Worm (Caenorhabditis elegans) whole organism, early embryonic: ENCODE measurements around the gene pdcd-2.

Experiments used
- B0310.2 ChIP-seq: sonication (generic microtip); optimal IDR thresholded peaks from 2 replicates; lab custom pipeline; 2016; ENCODE audit warnings: mild to moderate bottlenecking, missing genetic modification characterization, missing compliant biosample characterization
- F13C5.2 ChIP-seq: sonication (generic microtip); optimal IDR thresholded peaks from 2 replicates; lab custom pipeline; 2017; ENCODE audit warnings: mild to moderate bottlenecking, missing genetic modification characterization, inconsistent platforms, missing compliant biosample characterization
- aly-1 ChIP-seq: sonication (generic microtip); optimal IDR thresholded peaks from 2 replicates; lab custom pipeline; 2016; ENCODE audit warnings: missing genetic modification characterization, missing compliant biosample characterization
- ama-1 ChIP-seq: fragments of 150-350 bp; optimal IDR thresholded peaks from 2 replicates; lab custom pipeline; 2014
- ceh-13 ChIP-seq: fragments of 200-800 bp; sonication (Bioruptor generic); optimal IDR thresholded peaks from 2 replicates; lab custom pipeline; 2018; ENCODE audit warnings: mild to moderate bottlenecking, missing genetic modification characterization, missing compliant biosample characterization
- ceh-36 ChIP-seq: sonication (generic microtip); optimal IDR thresholded peaks from 2 replicates; lab custom pipeline; 2016; ENCODE audit warnings: missing genetic modification characterization, inconsistent platforms, missing compliant biosample characterization
- ets-7 ChIP-seq: sonication (generic microtip); optimal IDR thresholded peaks from 2 replicates; lab custom pipeline; 2016; ENCODE audit warnings: missing genotype, missing genetic modification characterization, missing compliant biosample characterization
- flt-1 ChIP-seq: fragments of 200-800 bp; sonication (Bioruptor generic); IDR thresholded peaks from 2 replicates; pipeline ENCODE4 v1.3.6; 2022; ENCODE audit warnings: missing genetic modification characterization, missing compliant biosample characterization
- hmbx-1 ChIP-seq: sonication (generic microtip); optimal IDR thresholded peaks from 2 replicates; lab custom pipeline; 2016; ENCODE audit warnings: mild to moderate bottlenecking, missing genetic modification characterization, missing compliant biosample characterization
- hmg-4 ChIP-seq: fragments of 200-800 bp; sonication (Bioruptor generic); optimal IDR thresholded peaks from 2 replicates; lab custom pipeline; 2018; ENCODE audit warnings: mild to moderate bottlenecking, missing genetic modification characterization, missing compliant biosample characterization
- hnd-1 ChIP-seq: sonication (generic microtip); optimal IDR thresholded peaks from 2 replicates; lab custom pipeline; 2016; ENCODE audit warnings: missing genetic modification characterization, missing compliant biosample characterization
- pes-1 ChIP-seq: fragments of 200-800 bp; sonication (Bioruptor generic); IDR thresholded peaks from 2 replicates; pipeline ENCODE4 v1.3.6; 2022; ENCODE audit warnings: missing genetic modification reagents, missing genetic modification characterization, missing compliant biosample characterization
- scrt-1 ChIP-seq: fragments of 200-800 bp; sonication (Bioruptor generic); IDR thresholded peaks from 2 replicates; pipeline ENCODE4 v1.3.6; 2022; ENCODE audit warnings: missing genetic modification characterization, missing compliant biosample characterization
- sea-1 ChIP-seq: fragments of 200-800 bp; sonication (Bioruptor generic); conservative IDR thresholded peaks from 2 replicates; pipeline ENCODE4 v1.3.6; 2022; ENCODE audit warnings: missing genetic modification characterization, missing compliant biosample characterization
- tbx-11 ChIP-seq: fragments of 200-800 bp; sonication (Bioruptor generic); IDR thresholded peaks from 2 replicates; pipeline ENCODE4 v1.3.6; 2022; ENCODE audit warnings: missing genetic modification characterization, missing compliant biosample characterization
- tbx-37 ChIP-seq: fragments of 200-800 bp; sonication (Bioruptor generic); conservative IDR thresholded peaks from 2 replicates; pipeline ENCODE4 v1.3.6; 2022; ENCODE audit warnings: missing genetic modification reagents, missing genetic modification characterization, missing compliant biosample characterization
- tra-4 ChIP-seq: sonication (generic microtip); optimal IDR thresholded peaks from 2 replicates; lab custom pipeline; 2017; ENCODE audit warnings: missing genetic modification characterization, missing compliant biosample characterization

The pdcd-2 gene

ce11 chrIII:4415135-4415534 is 2.7 kb downstream of the pdcd-2 start, which contains the start of gene R07E5.11:
Gene R07E5.11, minus strand, starts transcription at chrIII:4415235.
- TF ChIP-seq pes-1: no peak
- TF ChIP-seq scrt-1 (GFP tag; lab: Robert Waterston, UW): no peak
- TF ChIP-seq hmbx-1 (tag; lab: Kevin White, UChicago): no peak
- TF ChIP-seq F13C5.2 (tag; lab: Kevin White, UChicago): no peak
- TF ChIP-seq flt-1: no peak
- TF ChIP-seq B0310.2: no peak
- no peak for TF ChIP-seq sea-1 (GFP tag; lab: Robert Waterston, UW)
- no peak for TF ChIP-seq ets-7
- no peak for TF ChIP-seq tbx-37
- no peak for TF ChIP-seq ceh-13 (GFP tag; lab: Kevin White, UChicago)
- no peak for TF ChIP-seq ama-1

DNA sequence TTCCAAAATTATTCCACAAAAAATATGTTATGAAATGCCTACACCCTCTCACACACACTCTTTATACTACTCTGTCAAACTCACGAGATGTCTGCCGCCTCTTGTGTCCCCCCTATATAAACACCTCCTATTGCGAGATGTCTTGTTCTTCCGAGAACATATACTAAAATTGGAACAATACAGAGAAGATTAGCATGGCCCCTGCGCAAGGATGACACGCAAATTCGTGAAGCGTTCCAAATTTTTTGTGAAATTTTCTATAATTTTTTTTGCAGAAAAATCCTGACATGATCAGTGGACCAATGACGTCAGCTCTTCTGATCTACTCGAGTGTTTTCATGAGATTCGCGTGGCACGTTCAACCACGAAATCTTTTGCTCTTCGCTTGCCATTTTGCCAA is 3.8 kb downstream of the pdcd-2 start:
- TF ChIP-seq pes-1 (peak; percentile 83), ets-7 (peak; percentile 9), tbx-37 (0 out of 2 replicates have a peak, but pooled peaks have one; percentile 42), scrt-1 (GFP tag; lab: Robert Waterston, UW) (peak; percentile 77), hmg-4 (GFP tag; lab: Kevin White, UChicago) (peak; percentile 49), flt-1 (peak; percentile 71), ceh-36 (tag; lab: Kevin White, UChicago) (peak; percentile 69), tbx-11 (peak; percentile 70; the same call in 1 of the 2 replicates), aly-1 (peak; percentile 60), sea-1 (GFP tag; lab: Robert Waterston, UW) (peak; percentile 77), hnd-1 (peak; percentile 21)

DNA sequence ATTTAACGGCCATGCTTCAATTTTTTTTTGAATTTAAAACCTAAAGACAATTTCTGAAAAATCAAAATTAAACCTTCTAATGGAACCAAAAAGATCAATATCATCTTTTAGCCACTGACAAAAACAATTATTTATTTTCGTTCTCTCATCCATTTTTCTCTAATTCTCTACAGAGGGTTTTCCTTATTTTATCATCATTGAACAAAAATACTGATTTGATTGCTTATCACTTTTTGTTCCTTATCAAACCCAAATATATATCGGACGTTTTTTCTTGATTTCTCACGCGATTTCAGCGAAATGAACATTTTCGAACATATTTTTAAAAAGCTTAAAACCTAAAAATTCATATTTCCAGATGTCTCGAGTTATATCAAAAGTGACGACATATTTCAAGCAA is 4.8 kb downstream of the pdcd-2 start, which contains the start of gene mpc-1:
Gene mpc-1 (plus strand): TSS at position 359 of the 400 bp plus-strand sequence.
- no peak for TF ChIP-seq hmg-4 (GFP tag; lab: Kevin White, UChicago)
- TF ChIP-seq scrt-1 (GFP tag; lab: Robert Waterston, UW): no peak
- TF ChIP-seq ama-1: no peak

DNA sequence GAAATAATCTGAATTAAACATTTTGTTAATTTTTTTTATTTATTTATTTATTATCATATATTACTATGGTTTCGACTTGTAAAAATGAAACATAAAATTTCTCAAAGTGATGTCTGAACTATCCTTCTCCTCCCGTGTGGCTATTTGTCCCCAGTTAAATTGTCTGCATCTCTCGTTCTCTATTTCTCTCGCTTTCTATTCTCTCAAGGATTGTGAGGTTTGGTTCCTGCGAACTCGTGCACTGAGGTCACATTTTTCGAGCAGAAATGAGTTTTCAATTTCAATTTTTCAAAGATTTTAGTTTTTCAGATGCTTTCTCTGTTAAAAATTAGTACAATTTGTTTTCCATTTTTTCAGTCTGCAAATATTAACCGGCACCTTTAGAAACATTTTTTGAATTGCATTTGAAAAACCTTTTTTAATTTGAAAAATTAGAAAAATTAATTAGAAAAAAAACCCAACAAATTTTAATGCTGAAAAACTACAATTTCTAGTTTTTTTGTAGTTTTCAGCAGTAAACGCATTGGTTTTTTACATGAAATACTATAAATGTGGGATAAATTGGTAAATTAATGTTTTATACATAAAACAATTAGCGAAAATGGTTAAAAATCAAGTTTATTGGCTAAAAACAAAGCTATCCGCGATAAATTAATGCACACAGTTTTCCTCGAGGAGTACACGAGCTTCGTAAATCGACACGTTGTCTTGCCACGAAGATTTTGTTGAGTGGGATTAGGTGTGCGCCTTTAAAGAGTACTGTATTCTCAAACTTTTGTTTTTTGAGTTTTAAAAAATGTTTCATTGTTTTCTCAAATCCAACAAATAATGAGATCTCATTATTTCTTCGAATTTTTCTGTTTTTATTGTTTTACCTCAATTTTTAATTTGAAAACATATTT is 5.5 kb downstream of the pdcd-2 start:
- no peak for TF ChIP-seq F13C5.2 (tag; lab: Kevin White, UChicago)
- no peak for TF ChIP-seq flt-1
- no peak for TF ChIP-seq aly-1
- TF ChIP-seq scrt-1 (GFP tag; lab: Robert Waterston, UW): no peak

ce11 chrIII:4408251-4408650 is 9.6 kb downstream of the pdcd-2 start, which contains the start of gene gpch-1:
Gene gpch-1, plus strand, starts transcription at chrIII:4408551.
- no peak for TF ChIP-seq hmbx-1 (tag; lab: Kevin White, UChicago)
- TF ChIP-seq tbx-37: no peak
- TF ChIP-seq tbx-11: no peak
- TF ChIP-seq sea-1 (GFP tag; lab: Robert Waterston, UW): no peak
- TF ChIP-seq pes-1: no peak
- TF ChIP-seq ceh-36 (tag; lab: Kevin White, UChicago): no peak
- no peak for TF ChIP-seq F13C5.2 (tag; lab: Kevin White, UChicago)

DNA sequence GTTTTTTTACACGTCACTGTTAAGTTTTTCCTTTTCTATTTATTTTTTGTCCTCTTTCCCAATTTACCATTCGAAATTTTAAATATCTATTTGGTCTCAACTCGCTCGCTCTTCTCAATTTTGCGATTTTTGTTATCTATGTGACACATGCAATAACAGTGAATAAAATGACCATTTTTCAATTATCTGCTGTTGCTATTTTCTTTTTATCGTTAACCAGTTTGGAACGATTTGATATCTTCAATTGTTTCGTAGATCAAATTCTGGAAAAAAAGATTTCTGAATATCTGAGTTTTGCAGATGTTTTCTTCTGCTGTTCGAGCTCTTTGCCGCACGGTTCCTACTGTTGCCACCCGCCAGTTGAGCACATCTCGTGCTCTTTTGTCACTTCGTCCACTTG is 10.7 kb downstream of the pdcd-2 start, which contains the start of gene prdx-3:
Gene prdx-3 (plus strand): TSS at position 301 of the 400 bp plus-strand sequence.
- TF ChIP-seq hnd-1 (no peak), ceh-36 (tag; lab: Kevin White, UChicago) (no peak), ets-7 (no peak), B0310.2 (no peak), F13C5.2 (tag; lab: Kevin White, UChicago) (no peak), aly-1 (no peak), sea-1 (GFP tag; lab: Robert Waterston, UW) (no peak), tra-4 (no peak), tbx-11 (no peak), pes-1 (no peak), flt-1 (no peak), hmbx-1 (tag; lab: Kevin White, UChicago) (no peak), tbx-37 (no peak), scrt-1 (GFP tag; lab: Robert Waterston, UW) (no peak), ama-1 (no peak), hmg-4 (GFP tag; lab: Kevin White, UChicago) (no peak), ceh-13 (GFP tag; lab: Kevin White, UChicago) (no peak)

DNA sequence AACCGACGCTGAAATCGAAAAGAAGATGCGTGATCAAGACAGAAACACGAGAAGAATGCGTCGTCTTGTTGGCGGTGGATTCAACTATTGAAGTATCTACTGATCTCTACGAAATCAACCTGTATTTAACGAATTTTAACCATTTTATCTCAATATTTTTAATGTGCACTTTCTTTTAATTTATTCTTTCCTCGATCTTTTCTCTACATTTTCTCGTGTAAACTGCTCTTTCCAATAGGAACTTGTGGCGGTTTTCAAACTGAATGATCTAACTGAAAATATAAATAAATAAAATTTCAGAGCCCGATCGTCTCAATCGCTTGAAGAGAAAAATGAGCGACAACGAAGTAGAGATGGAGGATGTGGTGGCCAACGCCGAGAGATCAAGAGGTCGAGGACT is 11.9 kb downstream of the pdcd-2 start, which contains the start of gene rnp-4:
Gene rnp-4 (plus strand): TSS at position 301 of the 400 bp plus-strand sequence.
- TF ChIP-seq tbx-11: no peak
- no peak for TF ChIP-seq flt-1
- no peak for TF ChIP-seq F13C5.2 (tag; lab: Kevin White, UChicago)
- no peak for TF ChIP-seq hmg-4 (GFP tag; lab: Kevin White, UChicago)
- TF ChIP-seq ceh-36 (tag; lab: Kevin White, UChicago): no peak
- no peak for TF ChIP-seq hmbx-1 (tag; lab: Kevin White, UChicago)
- no peak for TF ChIP-seq tbx-37
- TF ChIP-seq pes-1: no peak

ce11 chrIII:4404339-4404836 is 13.5 kb downstream of the pdcd-2 start, which contains the start of the genes R07E5.17 and snfc-5:
Gene R07E5.17, minus strand, starts transcription at chrIII:4404436.
Gene snfc-5, plus strand, starts transcription at chrIII:4404786.
- TF ChIP-seq hmg-4 (GFP tag; lab: Kevin White, UChicago) (no peak), F13C5.2 (tag; lab: Kevin White, UChicago) (peak; percentile 59)
